Worm (Caenorhabditis elegans) whole organism, L4 larva: Measurements from ENCODE around the gene F54E4.2.

Experiments used
- D1046.2 ChIP-seq: fragments of 200-800 bp; sonication (Bioruptor generic); IDR thresholded peaks from 2 replicates; pipeline ENCODE4 v1.3.6; 2022; ENCODE audit warnings: missing genetic modification characterization, missing compliant biosample characterization
- dve-1 ChIP-seq: sonication (generic microtip); optimal IDR thresholded peaks from 2 replicates; lab custom pipeline; 2017; ENCODE audit warnings: antibody characterized with exemption, mild to moderate bottlenecking, missing genetic modification characterization, missing compliant biosample characterization; ENCODE audit not compliant: insufficient read depth
- lin-1 ChIP-seq: fragments of 200-800 bp; sonication (Bioruptor generic); IDR thresholded peaks from 2 replicates; pipeline ENCODE4 v1.3.6; 2022; ENCODE audit warnings: missing genetic modification reagents, missing genetic modification characterization, missing compliant biosample characterization
- unc-62 ChIP-seq, 3 experiments: fragments of 150-350 bp in 1 of 3; sonication (generic microtip); optimal IDR thresholded peaks in 2 of 3; peaks in 1 of 3; 1 replicate in 1 of 3; 2 replicates in 2 of 3; lab custom pipeline; 2014 to 2017; ENCODE audit warnings: missing biosample characterization in 3 of 3, missing genetic modification characterization in 3 of 3, missing genetic modification reagents in 3 of 3, missing genotype in 1 of 3

DNA sequence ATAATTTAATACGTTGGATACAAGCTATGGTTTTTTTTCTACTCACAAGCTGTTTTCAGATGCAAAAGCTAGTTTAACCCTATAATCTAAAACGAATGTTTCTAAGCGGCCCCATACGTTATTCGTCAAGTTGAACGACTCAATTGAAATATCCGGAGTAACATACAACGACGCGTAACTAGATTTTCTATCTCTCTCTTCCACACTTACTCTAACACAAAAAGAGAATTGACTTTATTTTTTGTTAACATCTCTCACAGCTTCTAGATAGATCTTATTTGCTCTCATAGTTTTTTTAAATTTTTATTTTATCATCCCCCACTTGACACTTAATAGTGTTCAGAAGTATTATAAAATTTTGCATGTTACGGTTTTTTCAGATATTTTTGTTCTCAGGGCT is 35.5 kb downstream of the F54E4.2 start:
- TF ChIP-seq dve-1 (tag; lab: Kevin White, UChicago) (no peak), lin-1 (GFP tag; lab: Robert Waterston, UW) (no peak), unc-62 (GFP tag; optimal IDR thresholded peaks at IDR 0.05 in 1 of 2; lab: Kevin White, UChicago) (no peak), unc-62 (tag; optimal IDR thresholded peaks at IDR 0.05; lab: Kevin White, UChicago) (no peak), D1046.2 (no peak)
